Worm (Caenorhabditis elegans) whole organism, L3 larva: ENCODE results near the gene C16B8.2.

Source experiments
- R02D3.7 ChIP-seq: fragments of 150-350 bp; optimal IDR thresholded peaks from 2 replicates; lab custom pipeline; 2014; ENCODE audit warnings: missing biosample characterization, missing genetic modification characterization
- aly-2 ChIP-seq: fragments of 150-350 bp; optimal IDR thresholded peaks from 2 replicates; lab custom pipeline; 2014; ENCODE audit warnings: missing biosample characterization, missing genetic modification characterization
- ama-1 ChIP-seq: fragments of 150-350 bp; optimal IDR thresholded peaks from 2 replicates; lab custom pipeline; 2018
- ceh-16 ChIP-seq: sonication (generic microtip); optimal IDR thresholded peaks from 2 replicates; lab custom pipeline; 2017; ENCODE audit warnings: missing biosample characterization, missing genetic modification characterization
- ceh-82 ChIP-seq: fragments of 150-350 bp; optimal IDR thresholded peaks from 2 replicates; lab custom pipeline; 2014; ENCODE audit warnings: missing biosample characterization, missing genetic modification characterization
- daf-12 ChIP-seq: fragments of 150-350 bp; optimal IDR thresholded peaks from 2 replicates; lab custom pipeline; 2014; ENCODE audit warnings: missing biosample characterization, missing genetic modification reagents, missing genetic modification characterization
- egl-27 ChIP-seq: sonication (generic microtip); optimal IDR thresholded peaks from 4 replicates; lab custom pipeline; 2017; ENCODE audit warnings: missing biosample characterization, missing genetic modification reagents, missing genetic modification characterization
- egl-5 ChIP-seq: fragments of 150-350 bp; optimal IDR thresholded peaks from 2 replicates; lab custom pipeline; 2017; ENCODE audit warnings: missing biosample characterization, missing genetic modification reagents, missing genetic modification characterization, inconsistent platforms
- elt-1 ChIP-seq: fragments of 150-350 bp; optimal IDR thresholded peaks from 2 replicates; lab custom pipeline; 2014; ENCODE audit warnings: missing biosample characterization, missing genetic modification characterization
- elt-2 ChIP-seq: sonication (generic microtip); optimal IDR thresholded peaks from 2 replicates; lab custom pipeline; 2016; ENCODE audit warnings: missing genetic modification reagents, mild to moderate bottlenecking, missing genetic modification characterization, missing compliant biosample characterization
- elt-3 ChIP-seq, 3 experiments: fragments of 150-350 bp in 1 of 3; sonication (generic microtip) in 2 of 3; optimal IDR thresholded peaks; 2 replicates in 2 of 3; 4 replicates in 1 of 3; lab custom pipeline; 2014 to 2017; ENCODE audit warnings: missing biosample characterization in 3 of 3, missing genetic modification characterization in 3 of 3
- eor-1 ChIP-seq, 2 experiments: fragments of 150-350 bp; optimal IDR thresholded peaks; 2 replicates each; lab custom pipeline; 2014 to 2018; ENCODE audit warnings: missing biosample characterization in 2 of 2, missing genetic modification characterization in 2 of 2
- fkh-10 ChIP-seq: sonication (generic microtip); optimal IDR thresholded peaks from 2 replicates; lab custom pipeline; 2017; ENCODE audit warnings: missing biosample characterization, missing genetic modification reagents, missing genetic modification characterization
- fkh-2 ChIP-seq: fragments of 150-350 bp; optimal IDR thresholded peaks from 2 replicates; lab custom pipeline; 2014; ENCODE audit warnings: missing biosample characterization, missing genetic modification reagents, missing genetic modification characterization
- fos-1 ChIP-seq: fragments of 150-350 bp; optimal IDR thresholded peaks from 2 replicates; lab custom pipeline; 2014; ENCODE audit warnings: missing biosample characterization, missing genetic modification characterization
- hmg-11 ChIP-seq: sonication (generic microtip); optimal IDR thresholded peaks from 2 replicates; lab custom pipeline; 2016; ENCODE audit warnings: missing genetic modification characterization, missing compliant biosample characterization
- jun-1 ChIP-seq: fragments of 150-350 bp; optimal IDR thresholded peaks from 2 replicates; lab custom pipeline; 2014; ENCODE audit warnings: missing biosample characterization, missing genetic modification reagents, missing genetic modification characterization
- lin-15B ChIP-seq: fragments of 150-350 bp; optimal IDR thresholded peaks from 2 replicates; lab custom pipeline; 2014; ENCODE audit warnings: missing biosample characterization, missing genetic modification characterization
- lin-39 ChIP-seq: fragments of 150-350 bp; optimal IDR thresholded peaks from 2 replicates; lab custom pipeline; 2018; ENCODE audit warnings: missing biosample characterization, missing genetic modification reagents, missing genetic modification characterization
- lsy-12 ChIP-seq: sonication (generic microtip); optimal IDR thresholded peaks from 2 replicates; lab custom pipeline; 2016; ENCODE audit warnings: mild to moderate bottlenecking, missing genetic modification characterization, missing compliant biosample characterization
- mdl-1 ChIP-seq: fragments of 150-350 bp; optimal IDR thresholded peaks from 2 replicates; lab custom pipeline; 2014; ENCODE audit warnings: missing biosample characterization, missing genetic modification characterization
- mml-1 ChIP-seq: fragments of 150-350 bp; sonication (generic microtip); optimal IDR thresholded peaks from 3 replicates; lab custom pipeline; 2014; ENCODE audit warnings: missing biosample characterization, missing genetic modification characterization
- nfya-1 ChIP-seq: sonication (generic microtip); optimal IDR thresholded peaks from 2 replicates; lab custom pipeline; 2017; ENCODE audit warnings: missing genetic modification characterization, mild to moderate bottlenecking, missing compliant biosample characterization, antibody characterized with exemption, moderate library complexity; ENCODE audit not compliant: insufficient read depth
- nhr-11 ChIP-seq: fragments of 150-350 bp; optimal IDR thresholded peaks from 2 replicates; lab custom pipeline; 2014; ENCODE audit warnings: missing biosample characterization, missing genetic modification characterization
- nhr-12 ChIP-seq: fragments of 150-350 bp; optimal IDR thresholded peaks from 2 replicates; lab custom pipeline; 2014; ENCODE audit warnings: missing biosample characterization, missing genetic modification characterization
- nhr-23 ChIP-seq: fragments of 150-350 bp; optimal IDR thresholded peaks from 2 replicates; lab custom pipeline; 2014; ENCODE audit warnings: missing biosample characterization, missing genetic modification reagents, missing genetic modification characterization
- nhr-237 ChIP-seq: fragments of 150-350 bp; optimal IDR thresholded peaks from 2 replicates; lab custom pipeline; 2014; ENCODE audit warnings: missing biosample characterization, missing genetic modification characterization
- nhr-25 ChIP-seq: sonication (generic microtip); optimal IDR thresholded peaks from 2 replicates; lab custom pipeline; 2017; ENCODE audit warnings: missing biosample characterization, missing genetic modification characterization
- nhr-28 ChIP-seq: fragments of 150-350 bp; optimal IDR thresholded peaks from 2 replicates; lab custom pipeline; 2014; ENCODE audit warnings: missing biosample characterization, missing genetic modification characterization
- nhr-43 ChIP-seq: sonication (generic microtip); optimal IDR thresholded peaks from 2 replicates; lab custom pipeline; 2016; ENCODE audit warnings: mild to moderate bottlenecking, missing genetic modification characterization, missing compliant biosample characterization; ENCODE audit not compliant: poor library complexity, severe bottlenecking
- nhr-67 ChIP-seq: fragments of 150-350 bp; optimal IDR thresholded peaks from 2 replicates; lab custom pipeline; 2014; ENCODE audit warnings: missing biosample characterization, missing genetic modification characterization
- nhr-76 ChIP-seq: fragments of 150-350 bp; sonication (generic microtip); optimal IDR thresholded peaks from 5 replicates; lab custom pipeline; 2014; ENCODE audit warnings: missing biosample characterization, missing genetic modification characterization
- nhr-77 ChIP-seq: fragments of 150-350 bp; optimal IDR thresholded peaks from 2 replicates; lab custom pipeline; 2014; ENCODE audit warnings: missing biosample characterization, missing genetic modification characterization
- pha-4 ChIP-seq: fragments of 150-350 bp; optimal IDR thresholded peaks from 2 replicates; lab custom pipeline; 2014; ENCODE audit warnings: missing biosample characterization, missing genetic modification reagents, missing genetic modification characterization
- pqm-1 ChIP-seq: fragments of 150-350 bp; optimal IDR thresholded peaks from 2 replicates; lab custom pipeline; 2017; ENCODE audit warnings: missing biosample characterization, missing genetic modification characterization, inconsistent platforms
- sea-2 ChIP-seq: fragments of 150-350 bp; sonication (generic microtip); optimal IDR thresholded peaks from 4 replicates; lab custom pipeline; 2014; ENCODE audit warnings: missing biosample characterization, missing genetic modification reagents, missing genetic modification characterization
- skn-1 ChIP-seq: fragments of 150-350 bp; optimal IDR thresholded peaks from 2 replicates; lab custom pipeline; 2014; ENCODE audit warnings: missing biosample characterization, missing genetic modification characterization
- snpc-4 ChIP-seq: fragments of 150-350 bp; optimal IDR thresholded peaks from 2 replicates; lab custom pipeline; 2014; ENCODE audit warnings: missing biosample characterization, missing genetic modification characterization
- tbx-2 ChIP-seq: sonication (generic microtip); optimal IDR thresholded peaks from 2 replicates; lab custom pipeline; 2016; ENCODE audit warnings: mild to moderate bottlenecking, missing genetic modification characterization, missing compliant biosample characterization
- unc-39 ChIP-seq: sonication (generic microtip); optimal IDR thresholded peaks from 4 replicates; lab custom pipeline; 2017; ENCODE audit warnings: missing biosample characterization, missing genetic modification characterization
- unc-62 ChIP-seq: fragments of 150-350 bp; sonication (generic microtip); optimal IDR thresholded peaks from 4 replicates; lab custom pipeline; 2014; ENCODE audit warnings: missing biosample characterization, missing genetic modification reagents, missing genetic modification characterization
- zag-1 ChIP-seq: fragments of 150-350 bp; optimal IDR thresholded peaks from 2 replicates; lab custom pipeline; 2014; ENCODE audit warnings: missing biosample characterization, missing genetic modification characterization
- ztf-11 ChIP-seq: fragments of 150-350 bp; optimal IDR thresholded peaks from 2 replicates; lab custom pipeline; 2014; ENCODE audit warnings: missing biosample characterization, missing genetic modification characterization

C16B8.2 gene

ce11 chrX:3966332-3966731 is at the start of gene C16B8.2:
TSS of gene C16B8.2 (minus strand) at chrX:3966432.
- TF ChIP-seq nhr-237 (no peak), unc-39 (tag; lab: Kevin White, UChicago) (no peak)

- TF ChIP-seq hmg-11 (tag; lab: Kevin White, UChicago) (no peak), nhr-237 (no peak), nhr-25 (tag; lab: Kevin White, UChicago) (no peak), nfya-1 (no peak), lsy-12 (tag; lab: Kevin White, UChicago) (no peak), sea-2 (GFP tag; lab: Kevin White, UChicago) (no peak), lin-39 (tag; lab: Kevin White, UChicago) (no peak), nhr-23 (tag; lab: Kevin White, UChicago) (no peak), nhr-76 (no peak)
Measured at ce11 chrX:4011919-4012318, 45.7 kb upstream of the C16B8.2 start, which contains the start of gene mop-25.1. TSS of gene mop-25.1 (plus strand) at chrX:4012219.

ce11 chrX:4010383-4010782 is 44.2 kb upstream of the C16B8.2 start:
- TF ChIP-seq fkh-10 (GFP tag; lab: Kevin White, UChicago) (no peak), elt-3 (tag; optimal IDR thresholded peaks at IDR 0.05; lab: Kevin White, UChicago) (no peak), nhr-23 (tag; lab: Kevin White, UChicago) (peak; percentile 17), ztf-11 (tag; lab: Kevin White, UChicago) (no peak), unc-39 (tag; lab: Kevin White, UChicago) (no peak)

ce11 chrX:4008922-4009321 is 42.7 kb upstream of the C16B8.2 start:
- peak; percentile 100 for TF ChIP-seq elt-2 (tag; lab: Kevin White, UChicago)
- no peak for TF ChIP-seq aly-2 (tag; lab: Kevin White, UChicago)
- TF ChIP-seq tbx-2 (tag; lab: Kevin White, UChicago): no peak
- no peak for TF ChIP-seq nhr-43 (tag; lab: Kevin White, UChicago)
- TF ChIP-seq nhr-77 (tag; lab: Kevin White, UChicago): no peak
- peak; percentile 38 for TF ChIP-seq skn-1 (tag; lab: Kevin White, UChicago)
- TF ChIP-seq nhr-67 (tag; lab: Kevin White, UChicago): no peak
- TF ChIP-seq unc-62 (GFP tag; lab: Kevin White, UChicago): no peak
- TF ChIP-seq fos-1 (tag; lab: Kevin White, UChicago): peak; percentile 14
- no peak for TF ChIP-seq mdl-1 (tag; lab: Kevin White, UChicago)
- peak; percentile 99 for TF ChIP-seq pqm-1
- TF ChIP-seq ztf-11 (tag; lab: Kevin White, UChicago): no peak
- no peak for TF ChIP-seq ceh-16
- TF ChIP-seq daf-12 (tag; lab: Kevin White, UChicago): no peak
- TF ChIP-seq pha-4 (tag; lab: Kevin White, UChicago): peak; percentile 39
- TF ChIP-seq jun-1 (tag; lab: Kevin White, UChicago): peak; percentile 60
- TF ChIP-seq, all 47 proteins: peak for 6

ce11 chrX:4007724-4008123 is 41.5 kb upstream of the C16B8.2 start:
- TF ChIP-seq nhr-28 (tag; lab: Kevin White, UChicago) (no peak), fkh-10 (GFP tag; lab: Kevin White, UChicago) (no peak), skn-1 (tag; lab: Kevin White, UChicago) (peak; percentile 55), pha-4 (tag; lab: Kevin White, UChicago) (no peak), egl-27 (tag; lab: Kevin White, UChicago) (no peak), nfya-1 (no peak), egl-5 (tag; lab: Kevin White, UChicago) (no peak), ceh-16 (no peak), nhr-23 (tag; lab: Kevin White, UChicago) (no peak), fkh-2 (tag; lab: Kevin White, UChicago) (no peak), ztf-11 (tag; lab: Kevin White, UChicago) (no peak), zag-1 (tag; lab: Kevin White, UChicago) (no peak), lin-15B (no peak), nhr-76 (no peak), sea-2 (GFP tag; lab: Kevin White, UChicago) (no peak), nhr-11 (tag; lab: Kevin White, UChicago) (no peak), mml-1 (no peak), ceh-82 (tag; lab: Kevin White, UChicago) (no peak), aly-2 (tag; lab: Kevin White, UChicago) (no peak), R02D3.7 (tag; lab: Kevin White, UChicago) (no peak), ama-1 (lab: Kevin White, UChicago) (no peak), snpc-4 (tag; lab: Kevin White, UChicago) (peak; percentile 30), nhr-77 (tag; lab: Kevin White, UChicago) (no peak), elt-1 (tag; lab: Kevin White, UChicago) (no peak), lsy-12 (tag; lab: Kevin White, UChicago) (no peak), nhr-12 (tag; lab: Kevin White, UChicago) (no peak), elt-3 (tag; optimal IDR thresholded peaks at IDR 0.05; lab: Kevin White, UChicago) (no peak), nhr-237 (no peak), fos-1 (tag; lab: Kevin White, UChicago) (peak; percentile 56), tbx-2 (tag; lab: Kevin White, UChicago) (no peak), pqm-1 (peak; percentile 69), eor-1 (tag; optimal IDR thresholded peaks at IDR 0.05; lab: Kevin White, UChicago) (no peak), jun-1 (tag; lab: Kevin White, UChicago) (no peak)
